Fruit fly (Drosophila melanogaster) whole organism, embryonic: ENCODE results near the gene CG13369.

Source experiments
- Asciz ChIP-seq: fragments of 200-800 bp; sonication (Bioruptor generic); optimal IDR thresholded peaks from 2 replicates; lab custom pipeline; 2017; ENCODE audit warnings: missing biosample characterization, mild to moderate bottlenecking, missing genetic modification characterization, missing genetic modification reagents
- Atf-2 ChIP-seq: fragments of 200-800 bp; sonication (Bioruptor generic); optimal IDR thresholded peaks from 2 replicates; lab custom pipeline; 2016; ENCODE audit warnings: missing biosample characterization, missing genetic modification characterization
- CG10209 ChIP-seq: fragments of 200-800 bp; sonication (Bioruptor generic); optimal IDR thresholded peaks from 3 replicates; lab custom pipeline; 2017; ENCODE audit warnings: missing biosample characterization, mild to moderate bottlenecking, missing genetic modification characterization, missing genetic modification reagents
- CG10543 ChIP-seq: fragments of 200-800 bp; sonication (Bioruptor generic); optimal IDR thresholded peaks from 3 replicates; lab custom pipeline; 2017; ENCODE audit warnings: missing biosample characterization, mild to moderate bottlenecking, missing genetic modification characterization, moderate library complexity
- CG11723 ChIP-seq: fragments of 200-800 bp; sonication (Bioruptor generic); optimal IDR thresholded peaks from 2 replicates; lab custom pipeline; 2017; ENCODE audit warnings: missing biosample characterization, mild to moderate bottlenecking, missing genetic modification characterization
- CG12219 ChIP-seq: fragments of 200-800 bp; sonication (Bioruptor generic); optimal IDR thresholded peaks from 3 replicates; lab custom pipeline; 2018; ENCODE audit warnings: missing biosample characterization, mild to moderate bottlenecking, missing genetic modification characterization
- CG12391 ChIP-seq: fragments of 200-800 bp; sonication (Bioruptor generic); optimal IDR thresholded peaks from 3 replicates; lab custom pipeline; 2018; ENCODE audit warnings: missing biosample characterization, mild to moderate bottlenecking, missing genetic modification characterization, moderate library complexity
- CG13624 ChIP-seq: fragments of 200-800 bp; sonication (Bioruptor generic); optimal IDR thresholded peaks from 2 replicates; lab custom pipeline; 2016; ENCODE audit warnings: missing biosample characterization, missing genetic modification characterization
- CG17361 ChIP-seq: fragments of 200-800 bp; sonication (Bioruptor generic); IDR thresholded peaks from 3 replicates; pipeline ENCODE4 v1.3.6; 2022; ENCODE audit warnings: missing biosample characterization, missing genetic modification characterization
- CG17802 ChIP-seq: fragments of 200-800 bp; sonication (Bioruptor generic); optimal IDR thresholded peaks from 2 replicates; lab custom pipeline; 2018; ENCODE audit warnings: missing biosample characterization, mild to moderate bottlenecking, missing genetic modification characterization, moderate library complexity
- CG1792 ChIP-seq: fragments of 200-800 bp; sonication (Bioruptor generic); optimal IDR thresholded peaks from 2 replicates; lab custom pipeline; 2016; ENCODE audit warnings: missing biosample characterization, missing genetic modification characterization
- CG18011 ChIP-seq: fragments of 200-800 bp; sonication (Bioruptor generic); optimal IDR thresholded peaks from 2 replicates; lab custom pipeline; 2017; ENCODE audit warnings: missing biosample characterization, missing genetic modification characterization, mild to moderate bottlenecking, moderate library complexity, missing genotype
- CG18599 ChIP-seq: fragments of 200-800 bp; sonication (Bioruptor generic); optimal IDR thresholded peaks from 3 replicates; lab custom pipeline; 2017; ENCODE audit warnings: missing biosample characterization, missing genetic modification characterization, mild to moderate bottlenecking, moderate library complexity, missing genetic modification reagents
- CG2678 ChIP-seq: fragments of 200-800 bp; sonication (Bioruptor generic); optimal IDR thresholded peaks from 3 replicates; lab custom pipeline; 2019; ENCODE audit warnings: missing biosample characterization, mild to moderate bottlenecking, missing genetic modification characterization, moderate library complexity
- CG30020 ChIP-seq: fragments of 200-800 bp; optimal IDR thresholded peaks from 2 replicates; lab custom pipeline; 2019; ENCODE audit warnings: missing biosample characterization, mild to moderate bottlenecking, missing genetic modification characterization, moderate library complexity
- CG3163 ChIP-seq: fragments of 200-800 bp; sonication (Bioruptor generic); optimal IDR thresholded peaks from 3 replicates; lab custom pipeline; 2016; ENCODE audit warnings: missing biosample characterization, missing genetic modification characterization
- CG32532 ChIP-seq: fragments of 200-800 bp; sonication (Bioruptor generic); IDR thresholded peaks from 2 replicates; pipeline ENCODE4 v1.3.6; 2022; ENCODE audit warnings: missing biosample characterization, missing genetic modification characterization
- CG3281 ChIP-seq: fragments of 200-800 bp; sonication (Bioruptor generic); optimal IDR thresholded peaks from 3 replicates; lab custom pipeline; 2017; ENCODE audit warnings: missing biosample characterization, mild to moderate bottlenecking, missing genetic modification characterization
- CG34224 ChIP-seq: fragments of 200-800 bp; sonication (Bioruptor generic); IDR thresholded peaks from 3 replicates; pipeline ENCODE4 v1.3.6; 2022; ENCODE audit warnings: missing biosample characterization, missing genetic modification characterization; ENCODE audit not compliant: partially characterized antibody
- CG43689 ChIP-seq: fragments of 200-800 bp; sonication (Bioruptor generic); IDR thresholded peaks from 2 replicates; pipeline ENCODE4 v1.3.6; 2022; ENCODE audit warnings: missing biosample characterization, missing genetic modification characterization
- CG6683 ChIP-seq: fragments of 200-800 bp; sonication (Bioruptor generic); optimal IDR thresholded peaks from 2 replicates; lab custom pipeline; 2017; ENCODE audit warnings: missing biosample characterization, mild to moderate bottlenecking, missing genetic modification characterization, missing genetic modification reagents
- CG8089 ChIP-seq: fragments of 200-800 bp; sonication (Bioruptor generic); optimal IDR thresholded peaks from 3 replicates; lab custom pipeline; 2016; ENCODE audit warnings: missing biosample characterization, missing genetic modification characterization
- CG8359 ChIP-seq: fragments of 200-800 bp; sonication (Bioruptor generic); optimal IDR thresholded peaks from 2 replicates; lab custom pipeline; 2017; ENCODE audit warnings: missing biosample characterization, mild to moderate bottlenecking, missing genetic modification characterization, borderline replicate concordance
- CG9609 ChIP-seq: fragments of 200-800 bp; sonication (Bioruptor generic); optimal IDR thresholded peaks from 3 replicates; lab custom pipeline; 2016; ENCODE audit warnings: missing biosample characterization, missing genetic modification characterization
- Dip3 ChIP-seq: fragments of 200-800 bp; sonication (Bioruptor generic); optimal IDR thresholded peaks from 3 replicates; lab custom pipeline; 2016; ENCODE audit warnings: missing biosample characterization, missing genetic modification characterization
- E2f1 ChIP-seq: fragments of 200-800 bp; sonication (Bioruptor generic); IDR thresholded peaks from 2 replicates; pipeline ENCODE4 v1.3.6; 2022; ENCODE audit warnings: missing biosample characterization, missing genetic modification characterization
- HHEX ChIP-seq: fragments of 200-800 bp; sonication (Bioruptor generic); optimal IDR thresholded peaks from 3 replicates; lab custom pipeline; 2017; ENCODE audit warnings: missing biosample characterization, mild to moderate bottlenecking, missing genetic modification characterization, missing genetic modification reagents
- HLHmδ ChIP-seq: fragments of 200-800 bp; sonication (Bioruptor generic); optimal IDR thresholded peaks from 2 replicates; lab custom pipeline; 2018; ENCODE audit warnings: missing biosample characterization, mild to moderate bottlenecking, missing genetic modification characterization, moderate library complexity
- HmgD ChIP-seq: fragments of 200-800 bp; sonication (Bioruptor generic); optimal IDR thresholded peaks from 3 replicates; lab custom pipeline; 2016; ENCODE audit warnings: missing biosample characterization, missing genetic modification characterization
- Med ChIP-seq: fragments of 200-800 bp; sonication (Bioruptor generic); peaks from one replicate; lab custom pipeline; 2016; ENCODE audit warnings: missing biosample characterization, missing genetic modification characterization, mild to moderate bottlenecking, inconsistent platforms, moderate library complexity
- Nf-YC ChIP-seq: fragments of 200-800 bp; optimal IDR thresholded peaks from 3 replicates; lab custom pipeline; 2019; ENCODE audit warnings: missing biosample characterization, mild to moderate bottlenecking, missing genetic modification characterization, moderate library complexity
- Six4 ChIP-seq: fragments of 200-800 bp; sonication (Bioruptor generic); optimal IDR thresholded peaks from 2 replicates; lab custom pipeline; 2016; ENCODE audit warnings: missing biosample characterization, missing genetic modification characterization
- Sry-δ ChIP-seq: fragments of 200-800 bp; sonication (Bioruptor generic); optimal IDR thresholded peaks from 2 replicates; lab custom pipeline; 2016; ENCODE audit warnings: missing biosample characterization, missing genetic modification characterization
- YL-1 ChIP-seq: fragments of 200-800 bp; sonication (Bioruptor generic); optimal IDR thresholded peaks from 3 replicates; lab custom pipeline; 2017; ENCODE audit warnings: missing biosample characterization, mild to moderate bottlenecking, missing genetic modification characterization
- ab ChIP-seq: fragments of 200-800 bp; sonication (Bioruptor generic); optimal IDR thresholded peaks from 2 replicates; lab custom pipeline; 2016; ENCODE audit warnings: missing biosample characterization, missing genetic modification characterization
- al ChIP-seq: fragments of 200-800 bp; sonication (Bioruptor generic); IDR thresholded peaks from 2 replicates; pipeline ENCODE4 v1.3.6; 2022; ENCODE audit warnings: missing biosample characterization, missing genetic modification characterization
- aop ChIP-seq: fragments of 200-800 bp; sonication (Bioruptor generic); IDR thresholded peaks from 2 replicates; pipeline ENCODE4 v1.3.6; 2022; ENCODE audit warnings: missing biosample characterization, missing genetic modification characterization
- danr ChIP-seq: fragments of 200-800 bp; sonication (Bioruptor generic); IDR thresholded peaks from 2 replicates; pipeline ENCODE4 v1.3.6; 2022; ENCODE audit warnings: missing biosample characterization, missing genetic modification characterization
- dpn ChIP-seq, 2 experiments: fragments of 200-800 bp; sonication (Bioruptor generic); optimal IDR thresholded peaks; 3 replicates each; lab custom pipeline; 2016; ENCODE audit warnings: missing biosample characterization in 2 of 2, missing genetic modification characterization in 2 of 2
- en ChIP-seq: fragments of 200-800 bp; sonication (Bioruptor generic); optimal IDR thresholded peaks from 2 replicates; lab custom pipeline; 2016; ENCODE audit warnings: missing biosample characterization, missing genetic modification characterization
- ftz-f1 ChIP-seq: fragments of 200-800 bp; sonication (Bioruptor generic); optimal IDR thresholded peaks from 2 replicates; lab custom pipeline; 2016; ENCODE audit warnings: missing biosample characterization, missing genetic modification characterization
- gcm2 ChIP-seq: fragments of 200-800 bp; sonication (Bioruptor generic); optimal IDR thresholded peaks from 2 replicates; lab custom pipeline; 2016; ENCODE audit warnings: missing biosample characterization, missing genetic modification characterization
- gt ChIP-seq: fragments of 200-800 bp; sonication (Bioruptor generic); IDR thresholded peaks from 2 replicates; pipeline ENCODE4 v1.3.6; 2022; ENCODE audit warnings: missing biosample characterization, missing genetic modification characterization
- her ChIP-seq: fragments of 200-800 bp; sonication (Bioruptor generic); optimal IDR thresholded peaks from 2 replicates; lab custom pipeline; 2016; ENCODE audit warnings: missing biosample characterization, missing genetic modification characterization
- lmd ChIP-seq: fragments of 200-800 bp; sonication (Bioruptor generic); IDR thresholded peaks from 2 replicates; pipeline ENCODE4 v1.3.6; 2022; ENCODE audit warnings: missing biosample characterization, missing genetic modification characterization
- mirr ChIP-seq: fragments of 200-800 bp; sonication (Bioruptor generic); optimal IDR thresholded peaks from 3 replicates; lab custom pipeline; 2018; ENCODE audit warnings: missing biosample characterization, mild to moderate bottlenecking, missing genetic modification characterization
- nerfin-1 ChIP-seq: fragments of 200-800 bp; sonication (Bioruptor generic); optimal IDR thresholded peaks from 3 replicates; lab custom pipeline; 2019; ENCODE audit warnings: missing biosample characterization, mild to moderate bottlenecking, missing genetic modification characterization, moderate library complexity
- pfk ChIP-seq: fragments of 200-800 bp; sonication (Bioruptor generic); optimal IDR thresholded peaks from 2 replicates; lab custom pipeline; 2018; ENCODE audit warnings: missing biosample characterization, mild to moderate bottlenecking, missing genetic modification characterization, moderate library complexity
- sna ChIP-seq: fragments of 200-800 bp; sonication (Bioruptor generic); IDR thresholded peaks from 2 replicates; pipeline ENCODE4 v1.3.6; 2022; ENCODE audit warnings: missing biosample characterization, missing genetic modification characterization; ENCODE audit not compliant: partially characterized antibody
- tup ChIP-seq: fragments of 200-800 bp; sonication (Bioruptor generic); optimal IDR thresholded peaks from 2 replicates; lab custom pipeline; 2016; ENCODE audit warnings: missing biosample characterization, mild to moderate bottlenecking, missing genetic modification characterization, moderate library complexity

The CG13369 gene

DNA sequence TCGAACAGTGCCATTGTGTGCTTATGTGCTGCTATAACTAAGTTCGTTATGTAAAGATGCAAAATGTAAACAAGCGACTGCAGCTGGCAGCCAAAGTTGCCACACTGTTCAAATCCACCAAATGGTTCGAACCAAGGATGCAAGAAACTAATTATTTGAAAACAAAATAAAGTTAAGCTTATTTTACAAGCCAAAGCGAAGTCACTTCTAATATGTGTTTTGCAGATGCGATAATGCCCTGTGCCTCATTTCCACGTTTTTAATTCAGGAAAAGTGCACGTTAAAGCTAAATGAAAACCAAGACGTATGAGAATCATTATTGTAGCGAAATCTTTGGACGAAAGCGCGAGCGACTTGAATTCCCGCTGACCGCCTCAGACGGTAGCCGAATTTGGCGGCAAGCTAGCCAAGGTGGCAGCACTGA is 2.1 kb upstream of the CG13369 start, which contains the start of the genes CG13365 and Vsp37A (continued):
- TF ChIP-seq YL-1 (GFP tag; lab: Kevin White, UChicago), result peak; percentile 66
- no peak for TF ChIP-seq en
- no peak for TF ChIP-seq gcm2 (GFP tag; lab: Kevin White, UChicago)
- no peak for TF ChIP-seq gt
- TF ChIP-seq tup (GFP tag; lab: Kevin White, UChicago), result no peak
- peak; percentile 44 for TF ChIP-seq Dip3
- TF ChIP-seq CG17802 (tag; lab: Kevin White, UChicago), result no peak
- TF ChIP-seq CG12219 (GFP tag; lab: Kevin White, UChicago), result no peak
- no peak for TF ChIP-seq pfk (GFP tag; lab: Kevin White, UChicago)
- no peak for TF ChIP-seq CG8359
- TF ChIP-seq CG13624 (GFP tag; lab: Kevin White, UChicago), result peak; percentile 59
- no peak for TF ChIP-seq mirr (GFP tag; lab: Kevin White, UChicago)
- peak; percentile 47 for TF ChIP-seq Atf-2 (GFP tag; lab: Kevin White, UChicago)
- TF ChIP-seq sna (GFP tag; lab: Robert Waterston, UW), result no peak
- peak; percentile 71 for TF ChIP-seq CG17361 (GFP tag; lab: Robert Waterston, UW)
- TF ChIP-seq CG18011, result no peak
- TF ChIP-seq CG6683, result no peak
- TF ChIP-seq HmgD, result peak; percentile 14
- no peak for TF ChIP-seq HLHmδ (GFP tag; lab: Kevin White, UChicago)
- TF ChIP-seq ab (GFP tag; lab: Kevin White, UChicago), result no peak
- TF ChIP-seq nerfin-1, result peak; percentile 43
- peak; percentile 18 for TF ChIP-seq CG10209 (GFP tag; lab: Kevin White, UChicago)
- TF ChIP-seq her (GFP tag; lab: Kevin White, UChicago), result peak; percentile 38
- peak; percentile 36 to 63 for TF ChIP-seq dpn (GFP tag; optimal IDR thresholded peaks at IDR 0.05; lab: Kevin White, UChicago)
- TF ChIP-seq Asciz (GFP tag; lab: Kevin White, UChicago), result no peak
- peak; percentile 52 for TF ChIP-seq CG12391 (tag; lab: Kevin White, UChicago)
- no peak for TF ChIP-seq CG43689 (GFP tag; lab: Robert Waterston, UW)
- TF ChIP-seq E2f1 (GFP tag; lab: Robert Waterston, UW), result no peak
- peak; percentile 65 for TF ChIP-seq CG10543
- TF ChIP-seq ftz-f1 (GFP tag; lab: Kevin White, UChicago), result no peak
- peak; percentile 40; the same call in 1 of the 2 replicates for TF ChIP-seq al
- TF ChIP-seq danr, result no peak
- TF ChIP-seq lmd (GFP tag; lab: Robert Waterston, UW), result no peak
- no peak for TF ChIP-seq aop (GFP tag; lab: Robert Waterston, UW)
- peak; percentile 88 for TF ChIP-seq Med (GFP tag; lab: Kevin White, UChicago)
- TF ChIP-seq HHEX (GFP tag; lab: Kevin White, UChicago), result no peak
- TF ChIP-seq CG32532 (GFP tag; lab: Robert Waterston, UW), result peak; percentile 35; the same call in 1 of the 2 replicates
- TF ChIP-seq CG8089, result peak; percentile 14
- peak; percentile 56 for TF ChIP-seq CG18599 (GFP tag; lab: Kevin White, UChicago)
- peak; percentile 34 for TF ChIP-seq CG11723 (GFP tag; lab: Kevin White, UChicago)
- peak; percentile 58 for TF ChIP-seq CG30020 (tag; lab: Kevin White, UChicago)
- peak; percentile 67 for TF ChIP-seq CG1792
- peak; percentile 27 for TF ChIP-seq CG3281 (GFP tag; lab: Kevin White, UChicago)
- TF ChIP-seq CG34224, result no peak
- peak; percentile 64 for TF ChIP-seq CG2678 (tag; lab: Kevin White, UChicago)
- peak; percentile 65 for TF ChIP-seq Sry-δ
- TF ChIP-seq CG9609 (GFP tag; lab: Kevin White, UChicago), result peak; percentile 22
- peak; percentile 55 for TF ChIP-seq Nf-YC (tag; lab: Kevin White, UChicago)
- TF ChIP-seq Six4 (GFP tag; lab: Kevin White, UChicago), result peak; percentile 16
- TF ChIP-seq CG3163, result peak; percentile 4
